Fruit fly (Drosophila melanogaster) whole organism, embryonic: ENCODE data around the gene CG34117.

Experiments
- CG10267 ChIP-seq: fragments of 200-800 bp; sonication (Bioruptor generic); optimal IDR thresholded peaks from 2 replicates; lab custom pipeline; 2018; ENCODE audit warnings: missing biosample characterization, mild to moderate bottlenecking, missing genetic modification characterization, moderate library complexity
- CG12219 ChIP-seq: fragments of 200-800 bp; sonication (Bioruptor generic); optimal IDR thresholded peaks from 3 replicates; lab custom pipeline; 2018; ENCODE audit warnings: missing biosample characterization, mild to moderate bottlenecking, missing genetic modification characterization
- CG12942 ChIP-seq: fragments of 200-800 bp; sonication (Bioruptor generic); optimal IDR thresholded peaks from 3 replicates; lab custom pipeline; 2016; ENCODE audit warnings: missing biosample characterization, missing genetic modification characterization
- CG14965 ChIP-seq: fragments of 200-800 bp; sonication (Bioruptor generic); optimal IDR thresholded peaks from 2 replicates; lab custom pipeline; 2016; ENCODE audit warnings: missing biosample characterization, missing genetic modification characterization, borderline replicate concordance
- CG15479 ChIP-seq: fragments of 200-800 bp; sonication (Bioruptor generic); optimal IDR thresholded peaks from 3 replicates; lab custom pipeline; 2019; ENCODE audit warnings: missing biosample characterization, mild to moderate bottlenecking, missing genetic modification characterization, moderate library complexity
- CG15696 ChIP-seq: fragments of 200-800 bp; sonication (Bioruptor generic); optimal IDR thresholded peaks from 2 replicates; lab custom pipeline; 2019; ENCODE audit warnings: missing biosample characterization, mild to moderate bottlenecking, missing genetic modification characterization, moderate library complexity
- CG1647 ChIP-seq: fragments of 200-800 bp; sonication (Bioruptor generic); optimal IDR thresholded peaks from 3 replicates; lab custom pipeline; 2016; ENCODE audit warnings: missing biosample characterization, missing genetic modification characterization
- CG18599 ChIP-seq: fragments of 200-800 bp; sonication (Bioruptor generic); optimal IDR thresholded peaks from 3 replicates; lab custom pipeline; 2017; ENCODE audit warnings: missing biosample characterization, missing genetic modification characterization, mild to moderate bottlenecking, moderate library complexity, missing genetic modification reagents
- CG18619 ChIP-seq: fragments of 200-800 bp; sonication (Bioruptor generic); optimal IDR thresholded peaks from 3 replicates; lab custom pipeline; 2017; ENCODE audit warnings: missing biosample characterization, mild to moderate bottlenecking, missing genetic modification characterization
- CG18764 ChIP-seq: fragments of 200-800 bp; sonication (Bioruptor generic); optimal IDR thresholded peaks from 3 replicates; lab custom pipeline; 2016; ENCODE audit warnings: missing biosample characterization, missing genetic modification characterization
- CG2129 ChIP-seq: fragments of 200-800 bp; sonication (Bioruptor generic); IDR thresholded peaks from 2 replicates; pipeline ENCODE4 v1.3.6; 2022; ENCODE audit warnings: missing biosample characterization, missing genetic modification characterization; ENCODE audit not compliant: partially characterized antibody
- CG31388 ChIP-seq: fragments of 200-800 bp; sonication (Bioruptor generic); optimal IDR thresholded peaks from 2 replicates; lab custom pipeline; 2016; ENCODE audit warnings: missing biosample characterization, missing genetic modification characterization
- CG32767 ChIP-seq: fragments of 200-800 bp; sonication (Bioruptor generic); IDR thresholded peaks from 2 replicates; pipeline ENCODE4 v1.3.6; 2022; ENCODE audit warnings: missing biosample characterization, missing genetic modification characterization
- CG42726 ChIP-seq: fragments of 200-800 bp; sonication (Bioruptor generic); IDR thresholded peaks from 2 replicates; pipeline ENCODE4 v1.3.6; 2022; ENCODE audit warnings: missing biosample characterization, missing genetic modification characterization; ENCODE audit not compliant: partially characterized antibody
- CG4328 ChIP-seq: fragments of 200-800 bp; sonication (Bioruptor generic); optimal IDR thresholded peaks from 3 replicates; lab custom pipeline; 2017; ENCODE audit warnings: missing biosample characterization, missing genetic modification reagents, missing genetic modification characterization
- CG5180 ChIP-seq: fragments of 200-800 bp; sonication (Bioruptor generic); optimal IDR thresholded peaks from 3 replicates; lab custom pipeline; 2017; ENCODE audit warnings: missing biosample characterization, missing genetic modification characterization, mild to moderate bottlenecking, moderate library complexity, missing genetic modification reagents
- CG5953 ChIP-seq: fragments of 200-800 bp; sonication (Bioruptor generic); IDR thresholded peaks from 2 replicates; pipeline ENCODE4 v1.3.6; 2022; ENCODE audit warnings: missing biosample characterization, missing genetic modification characterization
- CG6175 ChIP-seq: fragments of 200-800 bp; sonication (Bioruptor generic); IDR thresholded peaks from 3 replicates; pipeline ENCODE4 v1.3.6; 2022; ENCODE audit warnings: missing biosample characterization, missing genetic modification characterization
- CG8281 ChIP-seq: fragments of 200-800 bp; sonication (Bioruptor generic); optimal IDR thresholded peaks from 2 replicates; lab custom pipeline; 2018; ENCODE audit warnings: missing biosample characterization, mild to moderate bottlenecking, missing genetic modification characterization, moderate library complexity
- Dip2 ChIP-seq: fragments of 200-800 bp; sonication (Bioruptor generic); IDR thresholded peaks from 2 replicates; pipeline ENCODE4 v1.3.6; 2022; ENCODE audit warnings: missing biosample characterization, missing genetic modification characterization
- Dll ChIP-seq: fragments of 200-800 bp; sonication (Bioruptor generic); IDR thresholded peaks from 4 replicates; pipeline ENCODE4 v1.3.6; 2022; ENCODE audit warnings: missing biosample characterization, missing genetic modification characterization; ENCODE audit not compliant: partially characterized antibody
- Doc3 ChIP-seq: fragments of 200-800 bp; sonication (Bioruptor generic); IDR thresholded peaks from 3 replicates; pipeline ENCODE4 v1.3.6; 2022; ENCODE audit warnings: missing biosample characterization, missing genetic modification characterization; ENCODE audit not compliant: partially characterized antibody
- E2f2 ChIP-seq: fragments of 200-800 bp; sonication (Bioruptor generic); IDR thresholded peaks from 2 replicates; pipeline ENCODE4 v1.3.6; 2022; ENCODE audit warnings: missing biosample characterization, missing genetic modification characterization
- Ets97D ChIP-seq: fragments of 200-800 bp; sonication (Bioruptor generic); optimal IDR thresholded peaks from 3 replicates; lab custom pipeline; 2016; ENCODE audit warnings: missing biosample characterization, missing genetic modification characterization
- Hr78 ChIP-seq, 2 experiments: fragments of 200-800 bp in 1 of 2; fragments of >200 bp in 1 of 2; sonication (Bioruptor generic) in 1 of 2; optimal IDR thresholded peaks; 2 replicates each; lab custom pipeline; 2017 to 2019; ENCODE audit warnings: missing biosample characterization in 2 of 2, missing genetic modification characterization in 2 of 2, mild to moderate bottlenecking in 1 of 2, moderate library complexity in 1 of 2
- Lpt ChIP-seq: fragments of >200 bp; optimal IDR thresholded peaks from 2 replicates; lab custom pipeline; 2018; ENCODE audit warnings: missing biosample characterization, missing genetic modification characterization
- Med ChIP-seq: fragments of 200-800 bp; sonication (Bioruptor generic); peaks from one replicate; lab custom pipeline; 2016; ENCODE audit warnings: missing biosample characterization, missing genetic modification characterization, mild to moderate bottlenecking, inconsistent platforms, moderate library complexity
- Meics ChIP-seq: fragments of 200-800 bp; sonication (Bioruptor generic); optimal IDR thresholded peaks from 2 replicates; lab custom pipeline; 2017; ENCODE audit warnings: missing biosample characterization, mild to moderate bottlenecking, missing genetic modification characterization
- Oaz ChIP-seq: fragments of 200-800 bp; sonication (Bioruptor generic); IDR thresholded peaks from 2 replicates; pipeline ENCODE4 v1.3.6; 2022; ENCODE audit warnings: missing biosample characterization, missing genetic modification characterization
- Vsx1 ChIP-seq: fragments of 200-800 bp; sonication (Bioruptor generic); optimal IDR thresholded peaks from 2 replicates; lab custom pipeline; 2017; ENCODE audit warnings: missing biosample characterization, mild to moderate bottlenecking, missing genetic modification characterization, missing genetic modification reagents
- Xrp1 ChIP-seq: fragments of 200-800 bp; sonication (Bioruptor generic); IDR thresholded peaks from 2 replicates; pipeline ENCODE4 v1.3.6; 2022; ENCODE audit warnings: missing biosample characterization, missing genetic modification characterization
- ara ChIP-seq: fragments of 200-800 bp; sonication (Bioruptor generic); IDR thresholded peaks from 2 replicates; pipeline ENCODE4 v1.3.6; 2022; ENCODE audit warnings: missing biosample characterization, missing genetic modification characterization
- ash1 ChIP-seq: fragments of 200-800 bp; sonication (Bioruptor generic); optimal IDR thresholded peaks from 2 replicates; lab custom pipeline; 2018; ENCODE audit warnings: missing biosample characterization, mild to moderate bottlenecking, missing genetic modification characterization
- bcd ChIP-seq: fragments of 200-800 bp; sonication (Bioruptor generic); optimal IDR thresholded peaks from 2 replicates; lab custom pipeline; 2017; ENCODE audit warnings: missing biosample characterization, mild to moderate bottlenecking, missing genetic modification characterization
- cad ChIP-seq: fragments of >200 bp; optimal IDR thresholded peaks from 2 replicates; lab custom pipeline; 2017; ENCODE audit warnings: missing biosample characterization, missing genetic modification characterization
- chinmo ChIP-seq: fragments of 200-800 bp; sonication (Bioruptor generic); IDR thresholded peaks from 4 replicates; pipeline ENCODE4 v1.3.6; 2022; ENCODE audit warnings: missing biosample characterization, missing genetic modification characterization; ENCODE audit not compliant: partially characterized antibody
- esg ChIP-seq: fragments of 200-800 bp; sonication (Bioruptor generic); conservative IDR thresholded peaks from 2 replicates; pipeline ENCODE4 v1.3.6; 2022; ENCODE audit warnings: missing biosample characterization, missing genetic modification characterization
- gsb ChIP-seq: fragments of 200-800 bp; sonication (Bioruptor generic); IDR thresholded peaks from 2 replicates; pipeline ENCODE4 v1.3.6; 2022; ENCODE audit warnings: missing biosample characterization, missing genetic modification characterization
- gsb-n ChIP-seq: fragments of 200-800 bp; sonication (Bioruptor generic); optimal IDR thresholded peaks from 3 replicates; lab custom pipeline; 2018; ENCODE audit warnings: missing biosample characterization, mild to moderate bottlenecking, missing genetic modification characterization
- h ChIP-seq: fragments of >200 bp; optimal IDR thresholded peaks from 2 replicates; lab custom pipeline; 2017
- jing ChIP-seq: fragments of 200-800 bp; sonication (Bioruptor generic); optimal IDR thresholded peaks from 2 replicates; lab custom pipeline; 2018; ENCODE audit warnings: missing biosample characterization, mild to moderate bottlenecking, missing genetic modification characterization
- klu ChIP-seq: fragments of 200-800 bp; sonication (Bioruptor generic); IDR thresholded peaks from 2 replicates; pipeline ENCODE4 v1.3.6; 2022; ENCODE audit warnings: missing biosample characterization, missing genetic modification characterization
- nau ChIP-seq: fragments of 200-800 bp; sonication (Bioruptor generic); optimal IDR thresholded peaks from 3 replicates; lab custom pipeline; 2017; ENCODE audit warnings: missing biosample characterization, mild to moderate bottlenecking, missing genetic modification characterization, missing genetic modification reagents
- nom ChIP-seq: fragments of 200-800 bp; sonication (Bioruptor generic); optimal IDR thresholded peaks from 2 replicates; lab custom pipeline; 2017; ENCODE audit warnings: missing biosample characterization, missing genetic modification characterization, mild to moderate bottlenecking, moderate library complexity, missing genetic modification reagents
- oc ChIP-seq: fragments of 200-800 bp; sonication (Bioruptor generic); optimal IDR thresholded peaks from 2 replicates; lab custom pipeline; 2018; ENCODE audit warnings: missing biosample characterization, mild to moderate bottlenecking, missing genetic modification characterization, moderate library complexity
- otp ChIP-seq: fragments of 200-800 bp; sonication (Bioruptor generic); IDR thresholded peaks from 3 replicates; pipeline ENCODE4, ENCODE4 v1.3.6; 2022; ENCODE audit warnings: missing biosample characterization, missing genetic modification characterization
- pros ChIP-seq: fragments of 200-800 bp; sonication (Bioruptor generic); optimal IDR thresholded peaks from 3 replicates; lab custom pipeline; 2019; ENCODE audit warnings: missing biosample characterization, mild to moderate bottlenecking, missing genetic modification characterization, moderate library complexity
- pum ChIP-seq: fragments of 200-800 bp; sonication (Bioruptor generic); optimal IDR thresholded peaks from 2 replicates; lab custom pipeline; 2016; ENCODE audit warnings: missing biosample characterization, missing genetic modification characterization
- repo ChIP-seq: fragments of 200-800 bp; sonication (Bioruptor generic); optimal IDR thresholded peaks from 2 replicates; lab custom pipeline; 2016; ENCODE audit warnings: missing biosample characterization, missing genetic modification characterization
- unpg ChIP-seq: fragments of 200-800 bp; sonication (Bioruptor generic); optimal IDR thresholded peaks from 3 replicates; lab custom pipeline; 2018; ENCODE audit warnings: missing biosample characterization, mild to moderate bottlenecking, missing genetic modification characterization, moderate library complexity
- zfh1 ChIP-seq: fragments of 200-800 bp; sonication (Bioruptor generic); IDR thresholded peaks from 3 replicates; pipeline ENCODE4 v1.3.6; 2022; ENCODE audit warnings: missing biosample characterization, missing genetic modification characterization

Gene CG34117

dm6 chr3R:9353276-9353652 is 46.6 kb downstream of the CG34117 start (continued):
- TF ChIP-seq klu (GFP tag; lab: Robert Waterston, UW) (no peak), zfh1 (no peak), Meics (GFP tag; lab: Kevin White, UChicago) (peak; percentile 87), pros (GFP tag; lab: Kevin White, UChicago) (no peak), pum (GFP tag; lab: Kevin White, UChicago) (peak; percentile 30), CG18599 (GFP tag; lab: Kevin White, UChicago) (peak; percentile 92), CG42726 (GFP tag; lab: Robert Waterston, UW) (no peak), nom (GFP tag; lab: Kevin White, UChicago) (peak; percentile 56), Xrp1 (GFP tag; lab: Robert Waterston, UW) (no peak), E2f2 (GFP tag; lab: Robert Waterston, UW) (no peak), Vsx1 (GFP tag; lab: Kevin White, UChicago) (peak; percentile 81), otp (GFP tag; lab: Robert Waterston, UW) (no peak), h (lab: Kevin White, UChicago) (no peak), CG6175 (no peak), CG31388 (peak; percentile 44), gsb (GFP tag; lab: Robert Waterston, UW) (no peak), Ets97D (no peak), jing (GFP tag; lab: Kevin White, UChicago) (no peak), gsb-n (tag; lab: Kevin White, UChicago) (peak; percentile 89), CG12219 (GFP tag; lab: Kevin White, UChicago) (peak; percentile 54), Dll (no peak), CG15479 (no peak), bcd (GFP tag; lab: Kevin White, UChicago) (peak; percentile 85), repo (GFP tag; lab: Kevin White, UChicago) (no peak), Med (GFP tag; lab: Kevin White, UChicago) (peak; percentile 85), CG12942 (GFP tag; lab: Kevin White, UChicago) (peak; percentile 78), cad (GFP tag; lab: Kevin White, UChicago) (no peak), CG32767 (GFP tag; lab: Robert Waterston, UW) (no peak), nau (GFP tag; lab: Kevin White, UChicago) (peak; percentile 73), unpg (peak; percentile 91), CG5953 (GFP tag; lab: Robert Waterston, UW) (no peak), CG18619 (peak; percentile 83), Dip2 (GFP tag; lab: Robert Waterston, UW) (no peak), Hr78 (GFP tag; optimal IDR thresholded peaks at IDR 0.05; lab: Kevin White, UChicago) (no peak), Oaz (no peak), CG2129 (no peak), CG15696 (tag; lab: Kevin White, UChicago) (peak; percentile 62), CG10267 (peak; percentile 89), CG8281 (tag; lab: Kevin White, UChicago) (peak; percentile 63), ash1 (GFP tag; lab: Kevin White, UChicago) (no peak), CG5180 (peak; percentile 64), CG18764 (GFP tag; lab: Kevin White, UChicago) (peak; percentile 81), esg (GFP tag; lab: Robert Waterston, UW) (no peak), CG14965 (GFP tag; lab: Kevin White, UChicago) (no peak), Lpt (GFP tag; lab: Kevin White, UChicago) (no peak), chinmo (GFP tag; lab: Robert Waterston, UW) (no peak), ara (GFP tag; lab: Robert Waterston, UW) (no peak), CG1647 (GFP tag; lab: Kevin White, UChicago) (peak; percentile 46), CG4328 (GFP tag; lab: Kevin White, UChicago) (peak; percentile 71), Doc3 (no peak), oc (tag; lab: Kevin White, UChicago) (peak; percentile 72)
